Worm (Caenorhabditis elegans) whole organism, L1 larva: ENCODE data around the gene smcl-1.

Experiments
- aly-2 ChIP-seq: fragments of 150-350 bp; optimal IDR thresholded peaks from 2 replicates; lab custom pipeline; 2014; ENCODE audit warnings: missing biosample characterization, missing genetic modification characterization
- ama-1 ChIP-seq: fragments of 150-350 bp; optimal IDR thresholded peaks from 2 replicates; lab custom pipeline; 2014
- ceh-82 ChIP-seq, 3 experiments: fragments of 150-350 bp in 1 of 3; sonication (generic microtip) in 2 of 3; optimal IDR thresholded peaks; 2 replicates each; lab custom pipeline; 2014 to 2017; ENCODE audit warnings: missing biosample characterization in 3 of 3, missing genetic modification characterization in 3 of 3
- egl-27 ChIP-seq, 2 experiments: fragments of 150-350 bp in 1 of 2; sonication (generic microtip); optimal IDR thresholded peaks; 3 replicates each; lab custom pipeline; 2017 to 2018; ENCODE audit warnings: missing biosample characterization in 2 of 2, missing genetic modification characterization in 2 of 2, missing genetic modification reagents in 2 of 2
- fkh-10 ChIP-seq: sonication (generic microtip); optimal IDR thresholded peaks from 2 replicates; lab custom pipeline; 2017; ENCODE audit warnings: missing biosample characterization, missing genetic modification reagents, missing genetic modification characterization
- lin-15B ChIP-seq: fragments of 150-350 bp; sonication (generic microtip); optimal IDR thresholded peaks from 3 replicates; lab custom pipeline; 2014; ENCODE audit warnings: missing biosample characterization, missing genetic modification characterization
- mep-1 ChIP-seq: fragments of 150-350 bp; optimal IDR thresholded peaks from 2 replicates; lab custom pipeline; 2014; ENCODE audit warnings: missing biosample characterization, missing genetic modification characterization
- nhr-28 ChIP-seq: fragments of 150-350 bp; optimal IDR thresholded peaks from 2 replicates; lab custom pipeline; 2014; ENCODE audit warnings: missing biosample characterization, missing genetic modification characterization
- nhr-85 ChIP-seq: sonication (generic microtip); peaks from one replicate; lab custom pipeline; 2016; ENCODE audit warnings: missing genetic modification characterization, inconsistent platforms, missing compliant biosample characterization
- pqm-1 ChIP-seq: sonication (generic microtip); optimal IDR thresholded peaks from 3 replicates; lab custom pipeline; 2017; ENCODE audit warnings: missing biosample characterization, missing genetic modification characterization
- unc-30 ChIP-seq: sonication (generic microtip); optimal IDR thresholded peaks from 2 replicates; lab custom pipeline; 2017; ENCODE audit warnings: missing biosample characterization, missing genetic modification characterization
- unc-62 ChIP-seq: fragments of 150-350 bp; optimal IDR thresholded peaks from 2 replicates; lab custom pipeline; 2014; ENCODE audit warnings: missing biosample characterization, missing genetic modification reagents, missing genetic modification characterization
- zip-4 ChIP-seq: fragments of 200-800 bp; sonication (Bioruptor generic); optimal IDR thresholded peaks from 2 replicates; lab custom pipeline; 2018; ENCODE audit warnings: mild to moderate bottlenecking, missing genetic modification characterization, moderate library complexity, missing compliant biosample characterization

DNA sequence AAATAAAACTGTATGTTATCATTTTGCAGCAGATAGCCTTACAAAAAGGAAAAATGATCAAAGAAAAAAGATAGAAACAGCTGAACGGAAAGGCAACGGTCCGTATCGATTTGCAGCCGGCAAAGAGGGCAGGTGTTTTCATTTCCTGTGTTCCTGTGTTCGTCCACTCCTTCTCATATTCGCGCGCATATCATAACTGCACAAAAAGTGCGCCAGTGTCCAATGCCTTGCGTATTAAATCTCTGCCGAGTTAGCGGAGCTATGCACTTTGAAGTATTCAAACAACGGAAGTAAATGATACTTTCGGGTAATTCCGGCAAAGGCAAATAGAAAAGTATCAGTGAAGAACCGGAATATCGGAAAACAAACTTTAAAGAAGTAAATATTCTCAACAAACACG, 30.7 kb upstream of the smcl-1 start:
- TF ChIP-seq nhr-28: no peak
- TF ChIP-seq unc-62 (GFP tag; lab: Kevin White, UChicago): no peak
- no peak for TF ChIP-seq ama-1
- TF ChIP-seq zip-4 (GFP tag; lab: Kevin White, UChicago): no peak
- no peak for TF ChIP-seq fkh-10 (GFP tag; lab: Kevin White, UChicago)
- no peak for TF ChIP-seq pqm-1
- no peak for TF ChIP-seq mep-1 (tag; lab: Kevin White, UChicago)
- TF ChIP-seq nhr-85 (tag; lab: Kevin White, UChicago): no peak
- TF ChIP-seq ceh-82 (tag; optimal IDR thresholded peaks at IDR 0.05; lab: Kevin White, UChicago): no peak
- TF ChIP-seq egl-27 (tag; optimal IDR thresholded peaks at IDR 0.05; lab: Kevin White, UChicago): no peak
- no peak for TF ChIP-seq aly-2 (tag; lab: Kevin White, UChicago)
- TF ChIP-seq lin-15B (tag; lab: Kevin White, UChicago): no peak
- TF ChIP-seq unc-30 (tag; lab: Kevin White, UChicago): no peak
